Worm (Caenorhabditis elegans): ENCODE data around the gene ZK262.4.

The ZK262.4 gene

ce11 chrV:18402743-18403142 is 21.6 kb downstream of the ZK262.4 start:
- peak; percentile 4 for TF ChIP-seq aha-1 (tag)
- no peak for TF ChIP-seq rbr-2 (tag; optimal IDR thresholded peaks at IDR 0.05)
- no peak for TF ChIP-seq vab-7 (GFP tag; IDR thresholded peaks at IDR 0.05)

ce11 chrV:18397814-18398213 is 26.6 kb downstream of the ZK262.4 start, which contains the start of gene Y51A2B.16:
Gene Y51A2B.16 (minus strand): TSS chrV:18397914.
- TF ChIP-seq hlh-11 (tag; optimal IDR thresholded peaks at IDR 0.05), result no peak
- no peak for TF ChIP-seq nhr-237 (tag; optimal IDR thresholded peaks at IDR 0.05)
- TF ChIP-seq dmd-8 (GFP tag; IDR thresholded peaks at IDR 0.05), result no peak
- no peak for TF ChIP-seq mxl-2 (GFP tag; conservative IDR thresholded peaks at IDR 0.05)
- no peak for TF ChIP-seq saeg-2 (GFP tag; IDR thresholded peaks at IDR 0.05)
- no peak for TF ChIP-seq madf-9 (GFP tag; conservative IDR thresholded peaks at IDR 0.05)
- no peak for TF ChIP-seq Y105C5A.15 (GFP tag; IDR thresholded peaks at IDR 0.05)
- TF ChIP-seq mes-2 (tag; optimal IDR thresholded peaks at IDR 0.05; ENCODE audit: poor library complexity, severe bottlenecking), result no peak
- no peak for TF ChIP-seq spr-3 (GFP tag; optimal IDR thresholded peaks at IDR 0.05)
- TF ChIP-seq gei-8 (GFP tag; optimal IDR thresholded peaks at IDR 0.05), result no peak
- TF ChIP-seq F49E8.2 (tag; optimal IDR thresholded peaks at IDR 0.05; ENCODE audit: borderline replicate concordance), result no peak
- no peak for TF ChIP-seq zag-1 (tag; optimal IDR thresholded peaks at IDR 0.05)
- TF ChIP-seq T26A8.4 (GFP tag; IDR thresholded peaks at IDR 0.05), result no peak
- TF ChIP-seq F37D6.2 (tag; optimal IDR thresholded peaks at IDR 0.05), result no peak
- no peak for TF ChIP-seq egl-43 (GFP tag; IDR thresholded peaks at IDR 0.05)
- TF ChIP-seq lin-39 (tag; optimal IDR thresholded peaks at IDR 0.05), result no peak

ce11 chrV:18395649-18396048 is 28.7 kb downstream of the ZK262.4 start, which contains the start of gene Y51A2B.9:
Gene Y51A2B.9 (minus strand): TSS chrV:18395749.
- TF ChIP-seq mdt-29 (GFP tag; IDR thresholded peaks at IDR 0.05) (no peak), daf-12 (tag; optimal IDR thresholded peaks at IDR 0.05) (no peak), vab-7 (GFP tag; IDR thresholded peaks at IDR 0.05) (no peak), F44E2.7 (GFP tag; IDR thresholded peaks at IDR 0.05) (no peak), snpc-4 (tag; optimal IDR thresholded peaks at IDR 0.05) (no peak), unc-39 (tag; optimal IDR thresholded peaks at IDR 0.05) (no peak), ctbp-1 (GFP tag; IDR thresholded peaks at IDR 0.05) (no peak), aly-2 (tag; optimal IDR thresholded peaks at IDR 0.05) (no peak), ceh-32 (tag; optimal IDR thresholded peaks at IDR 0.05; ENCODE audit: poor library complexity) (no peak)

ce11 chrV:18394203-18394602 is 30.2 kb downstream of the ZK262.4 start, which contains the start of gene Y51A2B.6:
Gene Y51A2B.6 (minus strand): TSS chrV:18394303.
- TF ChIP-seq ceh-20 (GFP tag; IDR thresholded peaks at IDR 0.05) (no peak), hif-1 (tag; optimal IDR thresholded peaks at IDR 0.05) (no peak), ceh-44 (GFP tag; IDR thresholded peaks at IDR 0.05) (no peak), lin-38 (GFP tag; IDR thresholded peaks at IDR 0.05) (no peak), nhr-11 (tag; optimal IDR thresholded peaks at IDR 0.05) (no peak), arid-1 (GFP tag; conservative IDR thresholded peaks at IDR 0.05) (no peak)

ce11 chrV:18389046-18389445 is 35.3 kb downstream of the ZK262.4 start, which contains the start of the genes Y51A2B.4 and Y51A2B.5:
Gene Y51A2B.4 (minus strand): TSS chrV:18389146.
Gene Y51A2B.5 (plus strand): TSS chrV:18389277.
- TF ChIP-seq lin-39 (tag; optimal IDR thresholded peaks at IDR 0.05) (no peak), mdl-1 (tag; optimal IDR thresholded peaks at IDR 0.05) (no peak), pha-4 (GFP tag; IDR thresholded peaks at IDR 0.05) (no peak), pha-4 (tag; optimal IDR thresholded peaks at IDR 0.05) (no peak), daf-16 (GFP tag; optimal IDR thresholded peaks at IDR 0.05) (no peak), daf-16 (tag; optimal IDR thresholded peaks at IDR 0.05) (no peak)

All from whole organism, L4 larva.